Worm (Caenorhabditis elegans): Measurements from ENCODE around the gene srab-25.

Gene srab-25

ce11 chrV:1771727-1772126 is 30.8 kb upstream of the srab-25 start, which contains the start of gene dhs-13:
Gene dhs-13, minus strand, starts transcription at chrV:1771734.
- TF ChIP-seq nhr-179 (tag; optimal IDR thresholded peaks at IDR 0.05) (no peak), hmg-1.2 (GFP tag; IDR thresholded peaks at IDR 0.05) (peak; percentile 16; the same call in 1 of the 2 replicates), pbrm-1 (GFP tag; IDR thresholded peaks at IDR 0.05) (no peak), chd-7 (tag; optimal IDR thresholded peaks at IDR 0.05) (no peak), xnd-1 (tag; optimal IDR thresholded peaks at IDR 0.05) (no peak), nfyb-1 (GFP tag; IDR thresholded peaks at IDR 0.05) (no peak), cebp-1 (GFP tag; IDR thresholded peaks at IDR 0.05) (no peak), cebp-1 (tag; optimal IDR thresholded peaks at IDR 0.05) (peak; percentile 42), bed-2 (GFP tag; IDR thresholded peaks at IDR 0.05) (no peak), Y56A3A.18 (GFP tag; IDR thresholded peaks at IDR 0.05) (no peak), C17E4.6 (GFP tag; IDR thresholded peaks at IDR 0.05) (no peak), F49E8.2 (tag; optimal IDR thresholded peaks at IDR 0.05; ENCODE audit: insufficient read depth) (no peak), rcor-1 (GFP tag; IDR thresholded peaks at IDR 0.05) (no peak), hmg-20 (GFP tag; IDR thresholded peaks at IDR 0.05) (no peak), ekl-4 (GFP tag; IDR thresholded peaks at IDR 0.05) (no peak), ZK185.1 (tag; optimal IDR thresholded peaks at IDR 0.05; ENCODE audit: poor library complexity, severe bottlenecking) (no peak), ceh-27 (GFP tag; optimal IDR thresholded peaks at IDR 0.05) (no peak), bed-1 (GFP tag; IDR thresholded peaks at IDR 0.05) (no peak), B0336.3 (GFP tag; IDR thresholded peaks at IDR 0.05) (peak; percentile 36; the same call in 1 of the 2 replicates), egl-44 (GFP tag; IDR thresholded peaks at IDR 0.05) (no peak), B0019.2 (GFP tag; conservative IDR thresholded peaks at IDR 0.05) (no peak), nhr-90 (tag; optimal IDR thresholded peaks at IDR 0.05) (no peak), attf-5 (GFP tag; optimal IDR thresholded peaks at IDR 0.05) (peak; percentile 20), ztf-22 (GFP tag; optimal IDR thresholded peaks at IDR 0.05) (no peak), akir-1 (GFP tag; optimal IDR thresholded peaks at IDR 0.05) (no peak), snpc-1.3 (tag; optimal IDR thresholded peaks at IDR 0.05; ENCODE audit: insufficient read depth) (no peak), cebp-2 (GFP tag; IDR thresholded peaks at IDR 0.05) (no peak), tbp1 (GFP tag; optimal IDR thresholded peaks at IDR 0.05) (no peak), hlh-12 (tag; optimal IDR thresholded peaks at IDR 0.05) (no peak), lin-54 (GFP tag; optimal IDR thresholded peaks at IDR 0.05) (no peak), hrde-1 (tag; optimal IDR thresholded peaks at IDR 0.05; ENCODE audit: borderline replicate concordance) (no peak), C06A6.2 (GFP tag; conservative IDR thresholded peaks at IDR 0.05) (no peak), Y53G8AR.9 (GFP tag; conservative IDR thresholded peaks at IDR 0.05) (no peak), F10E7.11 (tag; optimal IDR thresholded peaks at IDR 0.05) (no peak), lin-35 (GFP tag; optimal IDR thresholded peaks at IDR 0.05) (no peak), B0035.1 (tag; optimal IDR thresholded peaks at IDR 0.05) (no peak), mcd-1 (GFP tag; IDR thresholded peaks at IDR 0.05) (no peak), nhr-80 (tag; optimal IDR thresholded peaks at IDR 0.05) (peak; percentile 61), T07F8.4 (tag; optimal IDR thresholded peaks at IDR 0.05) (no peak), him-1 (tag; optimal IDR thresholded peaks at IDR 0.05) (no peak), pha-4 (tag; optimal IDR thresholded peaks at IDR 0.05) (no peak), dpl-1 (GFP tag; optimal IDR thresholded peaks at IDR 0.05) (no peak), madf-10 (tag; optimal IDR thresholded peaks at IDR 0.05) (no peak), ceh-91 (GFP tag; IDR thresholded peaks at IDR 0.05) (no peak), F33H1.4 (GFP tag; IDR thresholded peaks at IDR 0.05) (no peak), dox-1 (GFP tag; IDR thresholded peaks at IDR 0.05) (peak; percentile 52; the same call in 1 of the 2 replicates), die-1 (tag; optimal IDR thresholded peaks at IDR 0.05) (no peak), egrh-3 (GFP tag; IDR thresholded peaks at IDR 0.05) (no peak), unc-130 (GFP tag; optimal IDR thresholded peaks at IDR 0.05) (no peak), mes-4 (tag; optimal IDR thresholded peaks at IDR 0.05) (no peak)
